Fruit fly (Drosophila melanogaster) whole organism, embryonic: ENCODE measurements around the gene CG5071.

Experiments used
- CG4820 ChIP-seq: fragments of 200-800 bp; sonication (Bioruptor generic); optimal IDR thresholded peaks from 3 replicates; lab custom pipeline; 2016; ENCODE audit warnings: missing biosample characterization, missing genetic modification characterization
- CG6791 ChIP-seq: fragments of 200-800 bp; sonication (Bioruptor generic); IDR thresholded peaks from 3 replicates; pipeline ENCODE4 v1.3.6; 2022; ENCODE audit warnings: missing biosample characterization, missing genetic modification characterization; ENCODE audit not compliant: partially characterized antibody
- CG8924 ChIP-seq: fragments of 200-800 bp; optimal IDR thresholded peaks from 3 replicates; lab custom pipeline; 2019; ENCODE audit warnings: missing biosample characterization, mild to moderate bottlenecking, missing genetic modification characterization, moderate library complexity
- Camta ChIP-seq: fragments of 200-800 bp; sonication (Bioruptor generic); optimal IDR thresholded peaks from 2 replicates; lab custom pipeline; 2016; ENCODE audit warnings: missing biosample characterization, missing genetic modification characterization
- Dll ChIP-seq: fragments of 200-800 bp; sonication (Bioruptor generic); IDR thresholded peaks from 4 replicates; pipeline ENCODE4 v1.3.6; 2022; ENCODE audit warnings: missing biosample characterization, missing genetic modification characterization; ENCODE audit not compliant: partially characterized antibody
- Hmr ChIP-seq: fragments of 200-800 bp; sonication (Bioruptor generic); optimal IDR thresholded peaks from 3 replicates; lab custom pipeline; 2017; ENCODE audit warnings: mild to moderate bottlenecking, missing biosample characterization, missing genetic modification reagents, missing genetic modification characterization
- Usf ChIP-seq: fragments of 200-800 bp; sonication (Bioruptor generic); optimal IDR thresholded peaks from 2 replicates; lab custom pipeline; 2017; ENCODE audit warnings: missing genotype, missing biosample characterization, missing genetic modification characterization
- chif ChIP-seq, 2 experiments: fragments of 200-800 bp; sonication (Bioruptor generic); optimal IDR thresholded peaks; 3 replicates each; lab custom pipeline; 2016; ENCODE audit warnings: missing biosample characterization in 2 of 2, missing genetic modification characterization in 2 of 2
- ci ChIP-seq: fragments of 200-800 bp; sonication (Bioruptor generic); IDR thresholded peaks from 3 replicates; pipeline ENCODE4 v1.3.6; 2022; ENCODE audit warnings: missing biosample characterization, missing genetic modification characterization
- knrl ChIP-seq: fragments of 200-800 bp; sonication (Bioruptor generic); IDR thresholded peaks from 3 replicates; pipeline ENCODE4 v1.3.6; 2022; ENCODE audit warnings: missing biosample characterization, missing genetic modification characterization; ENCODE audit not compliant: partially characterized antibody
- sna ChIP-seq: fragments of 200-800 bp; sonication (Bioruptor generic); IDR thresholded peaks from 2 replicates; pipeline ENCODE4 v1.3.6; 2022; ENCODE audit warnings: missing biosample characterization, missing genetic modification characterization; ENCODE audit not compliant: partially characterized antibody

- no peak for TF ChIP-seq knrl (GFP tag; lab: Robert Waterston, UW)
- TF ChIP-seq CG4820 (GFP tag; lab: Kevin White, UChicago): no peak
- no peak for TF ChIP-seq CG8924
- TF ChIP-seq sna (GFP tag; lab: Robert Waterston, UW): no peak
- TF ChIP-seq Hmr (GFP tag; lab: Kevin White, UChicago): no peak
- no peak for TF ChIP-seq Dll (GFP tag; lab: Robert Waterston, UW)
- no peak for TF ChIP-seq ci
- no peak for TF ChIP-seq Camta (GFP tag; lab: Kevin White, UChicago)
- TF ChIP-seq CG6791: no peak
- TF ChIP-seq chif (GFP tag; optimal IDR thresholded peaks at IDR 0.05; lab: Kevin White, UChicago): no peak
- TF ChIP-seq Usf (GFP tag; lab: Kevin White, UChicago): no peak
Measured at dm6 chr3R:25630541-25630940, 12.3 kb downstream of the CG5071 start.
